Fruit fly (Drosophila melanogaster) whole organism, prepupa: ENCODE data around the gene Ork1.

Experiments
- CG3032 ChIP-seq: fragments of 200-800 bp; optimal IDR thresholded peaks from 2 replicates; lab custom pipeline; 2019; ENCODE audit warnings: missing biosample characterization, mild to moderate bottlenecking, missing genetic modification characterization, moderate library complexity
- Met ChIP-seq: fragments of 200-800 bp; sonication (Bioruptor generic); optimal IDR thresholded peaks from 3 replicates; lab custom pipeline; 2016; ENCODE audit warnings: missing biosample characterization, missing genetic modification characterization
- Sox15 ChIP-seq: fragments of 200-800 bp; sonication (Bioruptor generic); optimal IDR thresholded peaks from 3 replicates; lab custom pipeline; 2016; ENCODE audit warnings: missing biosample characterization, missing genetic modification characterization
- svp ChIP-seq: fragments of 200-800 bp; sonication (Bioruptor generic); peaks from one replicate; lab custom pipeline; 2016; ENCODE audit warnings: missing biosample characterization, missing genetic modification characterization

DNA sequence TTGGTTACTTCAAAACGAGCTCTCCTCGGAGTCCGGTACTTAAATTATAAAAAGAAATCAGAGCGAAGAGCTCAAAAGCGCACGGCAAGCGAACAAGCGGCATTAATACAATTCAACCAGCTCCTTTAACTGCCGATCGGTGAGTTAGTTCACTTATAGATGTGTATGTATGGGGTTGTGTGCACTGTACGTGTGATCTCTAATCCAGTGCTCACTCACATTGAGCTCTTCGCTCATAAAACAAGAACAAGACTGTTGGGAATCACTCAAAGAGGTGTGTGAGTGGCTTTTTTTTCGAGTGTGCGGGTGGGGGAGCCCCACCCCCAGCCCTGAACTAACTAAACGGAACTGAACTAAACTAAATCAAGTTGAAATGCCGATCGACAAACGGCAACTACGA, at the start of gene Ork1:
- TF ChIP-seq CG3032 (tag; lab: Kevin White, UChicago): no peak
- no peak for TF ChIP-seq Met (GFP tag; lab: Kevin White, UChicago)
- no peak for TF ChIP-seq Sox15 (GFP tag; lab: Kevin White, UChicago)
- TF ChIP-seq svp (GFP tag; lab: Kevin White, UChicago): no peak
